Fruit fly (Drosophila melanogaster) whole organism, embryonic: ENCODE measurements around the gene CG42512.

Source experiments
- Abd-B ChIP-seq: fragments of 200-800 bp; sonication (Bioruptor generic); optimal IDR thresholded peaks from 2 replicates; lab custom pipeline; 2018; ENCODE audit warnings: missing biosample characterization, mild to moderate bottlenecking, missing genetic modification characterization, moderate library complexity
- Adf1 ChIP-seq: fragments of 200-800 bp; sonication (Bioruptor generic); IDR thresholded peaks from 2 replicates; pipeline ENCODE4 v1.3.6; 2022; ENCODE audit warnings: missing biosample characterization, missing genetic modification characterization
- Blimp-1 ChIP-seq: fragments of 200-800 bp; sonication (Bioruptor generic); optimal IDR thresholded peaks from 3 replicates; lab custom pipeline; 2018; ENCODE audit warnings: missing biosample characterization, missing genetic modification characterization, mild to moderate bottlenecking, moderate library complexity, missing genetic modification reagents
- CG10267 ChIP-seq: fragments of 200-800 bp; sonication (Bioruptor generic); optimal IDR thresholded peaks from 2 replicates; lab custom pipeline; 2018; ENCODE audit warnings: missing biosample characterization, mild to moderate bottlenecking, missing genetic modification characterization, moderate library complexity
- CG11560 ChIP-seq: fragments of 200-800 bp; sonication (Bioruptor generic); IDR thresholded peaks from 3 replicates; pipeline ENCODE4 v1.3.6; 2022; ENCODE audit warnings: missing biosample characterization, missing genetic modification characterization
- CG12942 ChIP-seq: fragments of 200-800 bp; sonication (Bioruptor generic); optimal IDR thresholded peaks from 3 replicates; lab custom pipeline; 2016; ENCODE audit warnings: missing biosample characterization, missing genetic modification characterization
- CG1602 ChIP-seq: fragments of 200-800 bp; sonication (Bioruptor generic); optimal IDR thresholded peaks from 3 replicates; lab custom pipeline; 2016; ENCODE audit warnings: missing biosample characterization, missing genetic modification characterization
- CG2116 ChIP-seq: fragments of 200-800 bp; sonication (Bioruptor generic); optimal IDR thresholded peaks from 3 replicates; lab custom pipeline; 2018; ENCODE audit warnings: missing biosample characterization, mild to moderate bottlenecking, missing genetic modification characterization
- CG2678 ChIP-seq: fragments of 200-800 bp; sonication (Bioruptor generic); optimal IDR thresholded peaks from 3 replicates; lab custom pipeline; 2019; ENCODE audit warnings: missing biosample characterization, mild to moderate bottlenecking, missing genetic modification characterization, moderate library complexity
- CG30020 ChIP-seq: fragments of 200-800 bp; optimal IDR thresholded peaks from 2 replicates; lab custom pipeline; 2019; ENCODE audit warnings: missing biosample characterization, mild to moderate bottlenecking, missing genetic modification characterization, moderate library complexity
- CG30403 ChIP-seq: fragments of 200-800 bp; sonication (Bioruptor generic); optimal IDR thresholded peaks from 3 replicates; lab custom pipeline; 2016; ENCODE audit warnings: missing biosample characterization, missing genetic modification characterization
- CG3281 ChIP-seq: fragments of 200-800 bp; sonication (Bioruptor generic); optimal IDR thresholded peaks from 3 replicates; lab custom pipeline; 2017; ENCODE audit warnings: missing biosample characterization, mild to moderate bottlenecking, missing genetic modification characterization
- CG3726 ChIP-seq: fragments of 200-800 bp; sonication (Bioruptor generic); IDR thresholded peaks from 3 replicates; pipeline ENCODE4, ENCODE4 v1.3.6; 2022; ENCODE audit warnings: missing biosample characterization, missing genetic modification characterization
- CG42726 ChIP-seq: fragments of 200-800 bp; sonication (Bioruptor generic); IDR thresholded peaks from 2 replicates; pipeline ENCODE4 v1.3.6; 2022; ENCODE audit warnings: missing biosample characterization, missing genetic modification characterization; ENCODE audit not compliant: partially characterized antibody
- CG4360 ChIP-seq: fragments of 200-800 bp; sonication (Bioruptor generic); IDR thresholded peaks from 2 replicates; pipeline ENCODE4 v1.3.6; 2022; ENCODE audit warnings: missing biosample characterization, missing genetic modification characterization
- CG6175 ChIP-seq: fragments of 200-800 bp; sonication (Bioruptor generic); IDR thresholded peaks from 3 replicates; pipeline ENCODE4 v1.3.6; 2022; ENCODE audit warnings: missing biosample characterization, missing genetic modification characterization
- CG8281 ChIP-seq: fragments of 200-800 bp; sonication (Bioruptor generic); optimal IDR thresholded peaks from 2 replicates; lab custom pipeline; 2018; ENCODE audit warnings: missing biosample characterization, mild to moderate bottlenecking, missing genetic modification characterization, moderate library complexity
- CG8359 ChIP-seq: fragments of 200-800 bp; sonication (Bioruptor generic); optimal IDR thresholded peaks from 2 replicates; lab custom pipeline; 2017; ENCODE audit warnings: missing biosample characterization, mild to moderate bottlenecking, missing genetic modification characterization, borderline replicate concordance
- CG9932 ChIP-seq: fragments of 200-800 bp; sonication (Bioruptor generic); IDR thresholded peaks from 2 replicates; pipeline ENCODE4 v1.3.6; 2022; ENCODE audit warnings: missing biosample characterization, missing genetic modification characterization
- CoRest ChIP-seq: fragments of 200-800 bp; sonication (Bioruptor generic); optimal IDR thresholded peaks from 3 replicates; lab custom pipeline; 2018; ENCODE audit warnings: missing biosample characterization, mild to moderate bottlenecking, missing genetic modification characterization, moderate library complexity
- Dbx ChIP-seq: fragments of 200-800 bp; sonication (Bioruptor generic); IDR thresholded peaks from 3 replicates; pipeline ENCODE4 v1.3.6; 2022; ENCODE audit warnings: missing biosample characterization, missing genetic modification characterization
- Fer1 ChIP-seq: fragments of 200-800 bp; sonication (Bioruptor generic); optimal IDR thresholded peaks from 2 replicates; lab custom pipeline; 2017; ENCODE audit warnings: missing biosample characterization, mild to moderate bottlenecking, missing genetic modification characterization
- Hr3 ChIP-seq: fragments of 200-800 bp; sonication (Bioruptor generic); optimal IDR thresholded peaks from 3 replicates; lab custom pipeline; 2016; ENCODE audit warnings: missing biosample characterization, missing genetic modification characterization
- Lhr ChIP-seq: fragments of 200-800 bp; sonication (Bioruptor generic); optimal IDR thresholded peaks from 3 replicates; lab custom pipeline; 2017; ENCODE audit warnings: mild to moderate bottlenecking, missing biosample characterization, missing genetic modification reagents, missing genetic modification characterization
- MBD-R2 ChIP-seq: fragments of 200-800 bp; sonication (Bioruptor generic); IDR thresholded peaks from 2 replicates; pipeline ENCODE4 v1.3.6; 2022; ENCODE audit warnings: missing biosample characterization, missing genetic modification characterization
- Max ChIP-seq: fragments of 200-800 bp; sonication (Bioruptor generic); optimal IDR thresholded peaks from 2 replicates; lab custom pipeline; 2016; ENCODE audit warnings: missing biosample characterization, mild to moderate bottlenecking, missing genetic modification characterization
- Pdp1 ChIP-seq, 2 experiments: fragments of 200-800 bp; sonication (Bioruptor generic); optimal IDR thresholded peaks; 3 replicates each; lab custom pipeline; 2016; ENCODE audit warnings: missing biosample characterization in 2 of 2, missing genetic modification characterization in 2 of 2, mild to moderate bottlenecking in 1 of 2, moderate library complexity in 1 of 2
- Rfx ChIP-seq: fragments of 200-800 bp; sonication (Bioruptor generic); IDR thresholded peaks from 2 replicates; pipeline ENCODE4 v1.3.6; 2022; ENCODE audit warnings: missing biosample characterization, missing genetic modification characterization
- Scr ChIP-seq: fragments of 200-800 bp; sonication (Bioruptor generic); IDR thresholded peaks from 2 replicates; pipeline ENCODE4 v1.3.6; 2022; ENCODE audit warnings: missing biosample characterization, missing genetic modification characterization; ENCODE audit not compliant: partially characterized antibody
- Vsx1 ChIP-seq: fragments of 200-800 bp; sonication (Bioruptor generic); optimal IDR thresholded peaks from 2 replicates; lab custom pipeline; 2017; ENCODE audit warnings: missing biosample characterization, mild to moderate bottlenecking, missing genetic modification characterization, missing genetic modification reagents
- ato ChIP-seq: fragments of 200-800 bp; sonication (Bioruptor generic); IDR thresholded peaks from 2 replicates; pipeline ENCODE4 v1.3.6; 2022; ENCODE audit warnings: missing biosample characterization, missing genetic modification characterization; ENCODE audit not compliant: partially characterized antibody
- bbx ChIP-seq: fragments of 200-800 bp; sonication (Bioruptor generic); IDR thresholded peaks from 2 replicates; pipeline ENCODE4 v1.3.6; 2022; ENCODE audit warnings: missing biosample characterization, missing genetic modification characterization; ENCODE audit not compliant: partially characterized antibody
- chinmo ChIP-seq: fragments of 200-800 bp; sonication (Bioruptor generic); IDR thresholded peaks from 4 replicates; pipeline ENCODE4 v1.3.6; 2022; ENCODE audit warnings: missing biosample characterization, missing genetic modification characterization; ENCODE audit not compliant: partially characterized antibody
- crol ChIP-seq: fragments of 200-800 bp; sonication (Bioruptor generic); IDR thresholded peaks from 2 replicates; pipeline ENCODE4 v1.3.6; 2022; ENCODE audit warnings: missing biosample characterization, missing genetic modification characterization
- dimm ChIP-seq: fragments of 200-800 bp; sonication (Bioruptor generic); IDR thresholded peaks from 2 replicates; pipeline ENCODE4 v1.3.6; 2022; ENCODE audit warnings: missing biosample characterization, missing genetic modification characterization
- dysf ChIP-seq: fragments of 200-800 bp; sonication (Bioruptor generic); IDR thresholded peaks from 3 replicates; pipeline ENCODE4 v1.3.6; 2022; ENCODE audit warnings: missing biosample characterization, missing genetic modification characterization
- fd64A ChIP-seq: fragments of 200-800 bp; sonication (Bioruptor generic); optimal IDR thresholded peaks from 3 replicates; lab custom pipeline; 2018; ENCODE audit warnings: missing biosample characterization, mild to moderate bottlenecking, missing genetic modification characterization
- jing ChIP-seq: fragments of 200-800 bp; sonication (Bioruptor generic); optimal IDR thresholded peaks from 2 replicates; lab custom pipeline; 2018; ENCODE audit warnings: missing biosample characterization, mild to moderate bottlenecking, missing genetic modification characterization
- kah ChIP-seq: fragments of 200-800 bp; sonication (Bioruptor generic); optimal IDR thresholded peaks from 2 replicates; lab custom pipeline; 2018; ENCODE audit warnings: missing biosample characterization, mild to moderate bottlenecking, missing genetic modification characterization
- knrl ChIP-seq: fragments of 200-800 bp; sonication (Bioruptor generic); IDR thresholded peaks from 3 replicates; pipeline ENCODE4 v1.3.6; 2022; ENCODE audit warnings: missing biosample characterization, missing genetic modification characterization; ENCODE audit not compliant: partially characterized antibody
- lola ChIP-seq, 3 experiments: fragments of >200 bp in 2 of 3; fragments of 200-800 bp in 1 of 3; sonication (Bioruptor generic) in 1 of 3; optimal IDR thresholded peaks; 2 replicates each; lab custom pipeline; 2017 to 2019; ENCODE audit warnings: missing biosample characterization in 3 of 3, missing genetic modification characterization in 3 of 3, mild to moderate bottlenecking in 1 of 3, moderate library complexity in 1 of 3
- nom ChIP-seq: fragments of 200-800 bp; sonication (Bioruptor generic); optimal IDR thresholded peaks from 2 replicates; lab custom pipeline; 2017; ENCODE audit warnings: missing biosample characterization, missing genetic modification characterization, mild to moderate bottlenecking, moderate library complexity, missing genetic modification reagents
- repo ChIP-seq: fragments of 200-800 bp; sonication (Bioruptor generic); optimal IDR thresholded peaks from 2 replicates; lab custom pipeline; 2016; ENCODE audit warnings: missing biosample characterization, missing genetic modification characterization
- sens-2 ChIP-seq: fragments of 200-800 bp; sonication (Bioruptor generic); IDR thresholded peaks from 2 replicates; pipeline ENCODE4 v1.3.6; 2022; ENCODE audit warnings: missing biosample characterization, missing genetic modification characterization
- unc-4 ChIP-seq: fragments of 200-800 bp; sonication (Bioruptor generic); IDR thresholded peaks from 2 replicates; pipeline ENCODE4 v1.3.6; 2022; ENCODE audit warnings: missing biosample characterization, missing genetic modification characterization; ENCODE audit not compliant: partially characterized antibody
- usp ChIP-seq: fragments of >200 bp; optimal IDR thresholded peaks from 2 replicates; lab custom pipeline; 2017; ENCODE audit warnings: missing biosample characterization, missing genetic modification characterization
- zf30C ChIP-seq: fragments of 200-800 bp; sonication (Bioruptor generic); optimal IDR thresholded peaks from 3 replicates; lab custom pipeline; 2018; ENCODE audit warnings: missing biosample characterization, mild to moderate bottlenecking, missing genetic modification characterization

The CG42512 gene

DNA sequence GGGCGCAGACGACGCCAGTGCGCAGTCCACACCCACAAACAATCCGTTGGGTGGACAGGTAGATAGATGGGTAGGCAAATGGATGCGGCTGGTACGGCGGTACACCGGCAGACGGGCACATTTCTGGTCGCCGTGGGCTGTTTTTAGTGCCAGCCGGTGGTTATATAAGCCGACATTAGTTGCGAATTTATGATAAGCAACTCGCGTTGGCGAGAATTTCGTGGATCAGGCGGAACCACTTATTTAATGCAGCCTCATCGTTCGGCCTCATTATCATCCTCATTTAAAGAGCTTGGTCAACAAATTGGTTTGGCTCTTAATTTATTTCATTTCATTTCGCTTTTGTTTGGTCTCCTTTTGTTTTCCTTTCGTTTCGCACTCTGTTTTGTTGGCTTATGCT is 32.5 kb upstream of the CG42512 start:
- TF ChIP-seq knrl (GFP tag; lab: Robert Waterston, UW) (no peak), CG3281 (GFP tag; lab: Kevin White, UChicago) (no peak), Vsx1 (no peak), MBD-R2 (GFP tag; lab: Robert Waterston, UW) (no peak), Pdp1 (GFP tag; optimal IDR thresholded peaks at IDR 0.05; lab: Kevin White, UChicago) (peak in 1 of 2 experiments; percentile 53), chinmo (GFP tag; lab: Robert Waterston, UW) (0 out of 4 replicates have a peak, but pooled peaks have one; percentile 51), lola (GFP tag; optimal IDR thresholded peaks at IDR 0.05; lab: Kevin White, UChicago) (no peak), nom (peak; percentile 48), Blimp-1 (GFP tag; lab: Kevin White, UChicago) (peak; percentile 5)

DNA sequence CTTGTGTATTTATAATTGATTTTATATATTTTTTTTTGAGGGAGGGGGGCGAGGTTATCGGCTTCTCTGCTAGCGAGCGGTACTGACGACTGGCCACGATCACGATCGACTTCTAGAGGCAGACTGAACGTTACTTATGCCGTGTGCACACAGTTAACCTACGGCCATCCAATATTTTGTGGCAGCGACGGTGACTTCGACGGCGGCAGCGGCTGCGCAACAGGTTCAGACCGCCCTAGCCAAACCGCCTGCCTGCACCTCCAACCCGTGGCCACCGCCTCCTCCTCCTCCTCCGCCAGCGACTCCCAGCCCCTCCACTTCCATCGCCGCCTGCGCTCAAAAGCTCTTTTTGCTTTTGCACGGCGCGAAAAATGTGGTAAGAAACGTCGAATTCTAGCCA is 29.7 kb upstream of the CG42512 start, which contains the start of gene CG9782:
TSS of gene CG9782 (minus strand) at position 128 of the 400 bp plus-strand sequence.
- TF ChIP-seq dysf (GFP tag; lab: Robert Waterston, UW) (0 out of 3 replicates have a peak, but pooled peaks have one; percentile 16), CG2678 (no peak), crol (GFP tag; lab: Robert Waterston, UW) (peak; percentile 84), dimm (no peak), kah (GFP tag; lab: Kevin White, UChicago) (no peak), CG10267 (no peak), usp (GFP tag; lab: Kevin White, UChicago) (no peak), unc-4 (GFP tag; lab: Robert Waterston, UW) (0 out of 2 replicates have a peak, but pooled peaks have one; percentile 16), sens-2 (GFP tag; lab: Robert Waterston, UW) (no peak), Hr3 (GFP tag; lab: Kevin White, UChicago) (no peak), CG1602 (GFP tag; lab: Kevin White, UChicago) (no peak), zf30C (GFP tag; lab: Kevin White, UChicago) (no peak), Lhr (GFP tag; lab: Kevin White, UChicago) (no peak), CG4360 (no peak), CG9932 (0 out of 2 replicates have a peak, but pooled peaks have one; percentile 19), fd64A (GFP tag; lab: Kevin White, UChicago) (no peak), CoRest (tag; lab: Kevin White, UChicago) (no peak), CG3726 (GFP tag; lab: Robert Waterston, UW) (no peak), CG12942 (no peak), Max (no peak), CG2116 (GFP tag; lab: Kevin White, UChicago) (no peak), Rfx (GFP tag; lab: Robert Waterston, UW) (0 out of 2 replicates have a peak, but pooled peaks have one; percentile 21), CG30403 (no peak), repo (GFP tag; lab: Kevin White, UChicago) (no peak), Adf1 (GFP tag; lab: Robert Waterston, UW) (peak; percentile 81), bbx (GFP tag; lab: Robert Waterston, UW) (peak; percentile 17; the same call in 1 of the 2 replicates), CG42726 (GFP tag; lab: Robert Waterston, UW) (no peak), CG6175 (peak; percentile 91), Dbx (GFP tag; lab: Robert Waterston, UW) (0 out of 3 replicates have a peak, but pooled peaks have one; percentile 16), CG8359 (GFP tag; lab: Kevin White, UChicago) (no peak), MBD-R2 (GFP tag; lab: Robert Waterston, UW) (0 out of 2 replicates have a peak, but pooled peaks have one; percentile 10), Abd-B (GFP tag; lab: Kevin White, UChicago) (no peak), Fer1 (GFP tag; lab: Kevin White, UChicago) (no peak), CG11560 (tag; lab: Robert Waterston, UW) (no peak), jing (GFP tag; lab: Kevin White, UChicago) (no peak), chinmo (GFP tag; lab: Robert Waterston, UW) (peak; percentile 92), Scr (GFP tag; lab: Robert Waterston, UW) (no peak), ato (GFP tag; lab: Robert Waterston, UW) (no peak), CG30020 (tag; lab: Kevin White, UChicago) (no peak), CG8281 (no peak)
